Fruit fly (Drosophila melanogaster) whole organism, wandering third instar larva: ENCODE measurements around the gene eIF3f1.

Source experiments
- Abd-B ChIP-seq: fragments of >200 bp; optimal IDR thresholded peaks from 2 replicates; lab custom pipeline; 2017; ENCODE audit warnings: missing biosample characterization, missing genetic modification characterization
- CG32264 ChIP-seq: fragments of 200-800 bp; sonication (Bioruptor generic); optimal IDR thresholded peaks from 2 replicates; lab custom pipeline; 2016; ENCODE audit warnings: missing biosample characterization, missing genetic modification characterization
- CG9705 ChIP-seq: fragments of 200-800 bp; sonication (Bioruptor generic); optimal IDR thresholded peaks from 2 replicates; lab custom pipeline; 2018; ENCODE audit warnings: missing biosample characterization, mild to moderate bottlenecking, missing genetic modification characterization
- CrebA ChIP-seq: fragments of 200-800 bp; sonication (Bioruptor generic); optimal IDR thresholded peaks from 2 replicates; lab custom pipeline; 2016; ENCODE audit warnings: missing biosample characterization, mild to moderate bottlenecking, missing genetic modification characterization, borderline replicate concordance
- Dfd ChIP-seq: fragments of >200 bp; optimal IDR thresholded peaks from 2 replicates; lab custom pipeline; 2017; ENCODE audit warnings: missing biosample characterization, missing genetic modification characterization
- Dif ChIP-seq: fragments of 200-275, 200-300 bp; sonication (Bioruptor generic); optimal IDR thresholded peaks from 2 replicates; lab custom pipeline; 2018; ENCODE audit warnings: missing biosample characterization, missing genetic modification characterization; ENCODE audit not compliant: partially characterized antibody
- GATAd ChIP-seq: sonication (Bioruptor generic); optimal IDR thresholded peaks from 2 replicates; lab custom pipeline; 2016; ENCODE audit warnings: missing biosample characterization, missing genetic modification characterization
- HLH106 ChIP-seq: fragments of 200-800 bp; optimal IDR thresholded peaks from 3 replicates; lab custom pipeline; 2019; ENCODE audit warnings: missing biosample characterization, mild to moderate bottlenecking, missing genetic modification characterization, moderate library complexity
- Hnf4 ChIP-seq: fragments of 200-800 bp; sonication (Bioruptor generic); optimal IDR thresholded peaks from 2 replicates; lab custom pipeline; 2016; ENCODE audit warnings: missing biosample characterization, mild to moderate bottlenecking, missing genetic modification characterization
- Hr78 ChIP-seq: fragments of >200 bp; optimal IDR thresholded peaks from 2 replicates; lab custom pipeline; 2017; ENCODE audit warnings: missing biosample characterization, missing genetic modification characterization
- Hr83 ChIP-seq: fragments of 200-300 bp; sonication (Bioruptor generic); optimal IDR thresholded peaks from 2 replicates; lab custom pipeline; 2016; ENCODE audit warnings: missing biosample characterization, mild to moderate bottlenecking, missing genetic modification characterization, moderate library complexity; ENCODE audit not compliant: poor library complexity, severe bottlenecking
- Jra ChIP-seq: sonication (Bioruptor generic); optimal IDR thresholded peaks from 2 replicates; lab custom pipeline; 2016; ENCODE audit warnings: missing biosample characterization, missing genetic modification characterization
- Mio ChIP-seq: sonication (Bioruptor generic); optimal IDR thresholded peaks from 2 replicates; lab custom pipeline; 2016; ENCODE audit warnings: missing biosample characterization, missing genetic modification characterization
- Myc ChIP-seq: fragments of >200 bp; optimal IDR thresholded peaks from 2 replicates; lab custom pipeline; 2017
- N ChIP-seq: fragments of >200 bp; optimal IDR thresholded peaks from 2 replicates; lab custom pipeline; 2018; ENCODE audit warnings: missing biosample characterization, missing external identifiers, missing genetic modification characterization
- OdsH ChIP-seq: fragments of 200-800 bp; sonication (Bioruptor generic); optimal IDR thresholded peaks from 2 replicates; lab custom pipeline; 2016; ENCODE audit warnings: missing biosample characterization, mild to moderate bottlenecking, missing genetic modification characterization
- Rel ChIP-seq, 2 experiments: fragments of 200-800 bp; sonication (Bioruptor generic) in 1 of 2; optimal IDR thresholded peaks; 2 replicates in 1 of 2; 3 replicates in 1 of 2; lab custom pipeline; 2016 to 2019; ENCODE audit warnings: mild to moderate bottlenecking in 2 of 2, missing biosample characterization in 2 of 2, missing genetic modification characterization in 2 of 2, moderate library complexity in 1 of 2
- Sp1 ChIP-seq: fragments of 200-800 bp; sonication (Bioruptor generic); optimal IDR thresholded peaks from 3 replicates; lab custom pipeline; 2019; ENCODE audit warnings: missing biosample characterization, mild to moderate bottlenecking, missing genetic modification characterization, moderate library complexity
- Vsx2 ChIP-seq: fragments of 200-300, 225-300 bp; sonication (Bioruptor generic); optimal IDR thresholded peaks from 2 replicates; lab custom pipeline; 2018; ENCODE audit warnings: missing biosample characterization, missing genetic modification characterization; ENCODE audit not compliant: partially characterized antibody
- br ChIP-seq: fragments of 200-800 bp; sonication (Bioruptor generic); optimal IDR thresholded peaks from 2 replicates; lab custom pipeline; 2016; ENCODE audit warnings: missing biosample characterization, missing genetic modification characterization
- brk ChIP-seq: fragments of 200-800 bp; sonication (Bioruptor generic); optimal IDR thresholded peaks from 2 replicates; lab custom pipeline; 2016; ENCODE audit warnings: missing biosample characterization, mild to moderate bottlenecking, missing genetic modification characterization
- dl ChIP-seq, 2 experiments: fragments of 175-275, 200-275 bp in 1 of 2; fragments of 200-275 bp in 1 of 2; sonication (Bioruptor generic); optimal IDR thresholded peaks; lab custom pipeline; 2018; ENCODE audit warnings: mild to moderate bottlenecking in 2 of 2, missing biosample characterization in 2 of 2, missing genetic modification characterization in 2 of 2, moderate library complexity in 2 of 2; ENCODE audit not compliant: partially characterized antibody in 2 of 2, insufficient read depth in 1 of 2
- dmrt93B ChIP-seq: fragments of 200-800 bp; sonication (Bioruptor generic); optimal IDR thresholded peaks from 2 replicates; lab custom pipeline; 2018; ENCODE audit warnings: missing biosample characterization, mild to moderate bottlenecking, missing genetic modification characterization
- dsf ChIP-seq: sonication (Bioruptor generic); optimal IDR thresholded peaks from 2 replicates; lab custom pipeline; 2016; ENCODE audit warnings: missing biosample characterization, missing genetic modification characterization, borderline replicate concordance
- ey ChIP-seq: fragments of 200-800 bp; sonication (Bioruptor generic); optimal IDR thresholded peaks from 2 replicates; lab custom pipeline; 2016; ENCODE audit warnings: missing biosample characterization, missing genetic modification characterization
- foxo ChIP-seq, 2 experiments: fragments of 200-800 bp; sonication (Bioruptor generic); optimal IDR thresholded peaks; 2 replicates in 1 of 2; 3 replicates in 1 of 2; lab custom pipeline; 2016 to 2017; ENCODE audit warnings: missing biosample characterization in 2 of 2, missing genetic modification characterization in 2 of 2
- fru ChIP-seq: fragments of 200-800 bp; sonication (Bioruptor generic); optimal IDR thresholded peaks from 3 replicates; lab custom pipeline; 2016; ENCODE audit warnings: missing biosample characterization, mild to moderate bottlenecking, missing genetic modification characterization
- h ChIP-seq: fragments of 200-800 bp; sonication (Bioruptor generic); optimal IDR thresholded peaks from 3 replicates; lab custom pipeline; 2016; ENCODE audit warnings: missing biosample characterization, mild to moderate bottlenecking, missing genetic modification characterization
- jim ChIP-seq: fragments of 175-275, 200-325 bp; sonication (Bioruptor generic); optimal IDR thresholded peaks from 2 replicates; lab custom pipeline; 2016; ENCODE audit warnings: missing biosample characterization, mild to moderate bottlenecking, missing genetic modification characterization
- lola ChIP-seq: fragments of >200 bp; optimal IDR thresholded peaks from 2 replicates; lab custom pipeline; 2017; ENCODE audit warnings: missing biosample characterization, missing genetic modification characterization
- pan ChIP-seq: fragments of >200 bp; optimal IDR thresholded peaks from 2 replicates; lab custom pipeline; 2017
- psq ChIP-seq: fragments of 200-800 bp; sonication (Bioruptor generic); optimal IDR thresholded peaks from 3 replicates; lab custom pipeline; 2017; ENCODE audit warnings: missing biosample characterization, mild to moderate bottlenecking, missing genetic modification characterization, moderate library complexity
- rgr ChIP-seq: fragments of 200-800 bp; sonication (Bioruptor generic); optimal IDR thresholded peaks from 3 replicates; lab custom pipeline; 2016; ENCODE audit warnings: missing biosample characterization, mild to moderate bottlenecking, missing genetic modification characterization
- sage ChIP-seq: fragments of 200-800 bp; sonication (Bioruptor generic); optimal IDR thresholded peaks from 2 replicates; lab custom pipeline; 2016; ENCODE audit warnings: missing biosample characterization, mild to moderate bottlenecking, missing genetic modification characterization
- sv ChIP-seq: fragments of 200-800 bp; sonication (Bioruptor generic); optimal IDR thresholded peaks from 3 replicates; lab custom pipeline; 2016; ENCODE audit warnings: missing biosample characterization, missing genetic modification characterization
- tai ChIP-seq: sonication (Bioruptor generic); optimal IDR thresholded peaks from 2 replicates; lab custom pipeline; 2016; ENCODE audit warnings: missing biosample characterization, missing genetic modification characterization
- usp ChIP-seq: fragments of >200 bp; optimal IDR thresholded peaks from 2 replicates; lab custom pipeline; 2017; ENCODE audit warnings: missing biosample characterization, missing genetic modification characterization
- woc ChIP-seq: sonication (Bioruptor generic); optimal IDR thresholded peaks from 2 replicates; lab custom pipeline; 2016; ENCODE audit warnings: missing biosample characterization, mild to moderate bottlenecking, missing genetic modification characterization

Gene eIF3f1

dm6 chr3R:4678362-4678761, 35.6 kb downstream of the eIF3f1 start:
- TF ChIP-seq N (GFP tag; lab: Kevin White, UChicago) (no peak), usp (GFP tag; lab: Kevin White, UChicago) (no peak), lola (GFP tag; lab: Kevin White, UChicago) (no peak), CrebA (GFP tag; lab: Kevin White, UChicago) (no peak), h (GFP tag; lab: Kevin White, UChicago) (no peak), Hr78 (GFP tag; lab: Kevin White, UChicago) (no peak), dl (GFP tag; optimal IDR thresholded peaks at IDR 0.05; lab: Kevin White, UChicago; ENCODE audit: insufficient read depth in 1 of 2, partially characterized antibody in 2 of 2) (no peak), tai (GFP tag; lab: Kevin White, UChicago) (no peak), sv (GFP tag; lab: Kevin White, UChicago) (no peak), ey (GFP tag; lab: Kevin White, UChicago) (no peak), psq (GFP tag; lab: Kevin White, UChicago) (no peak), rgr (GFP tag; lab: Kevin White, UChicago) (no peak), jim (GFP tag; lab: Kevin White, UChicago) (no peak), sage (GFP tag; lab: Kevin White, UChicago) (no peak), Mio (no peak), CG32264 (GFP tag; lab: Kevin White, UChicago) (no peak), pan (lab: Kevin White, UChicago) (no peak)

DNA sequence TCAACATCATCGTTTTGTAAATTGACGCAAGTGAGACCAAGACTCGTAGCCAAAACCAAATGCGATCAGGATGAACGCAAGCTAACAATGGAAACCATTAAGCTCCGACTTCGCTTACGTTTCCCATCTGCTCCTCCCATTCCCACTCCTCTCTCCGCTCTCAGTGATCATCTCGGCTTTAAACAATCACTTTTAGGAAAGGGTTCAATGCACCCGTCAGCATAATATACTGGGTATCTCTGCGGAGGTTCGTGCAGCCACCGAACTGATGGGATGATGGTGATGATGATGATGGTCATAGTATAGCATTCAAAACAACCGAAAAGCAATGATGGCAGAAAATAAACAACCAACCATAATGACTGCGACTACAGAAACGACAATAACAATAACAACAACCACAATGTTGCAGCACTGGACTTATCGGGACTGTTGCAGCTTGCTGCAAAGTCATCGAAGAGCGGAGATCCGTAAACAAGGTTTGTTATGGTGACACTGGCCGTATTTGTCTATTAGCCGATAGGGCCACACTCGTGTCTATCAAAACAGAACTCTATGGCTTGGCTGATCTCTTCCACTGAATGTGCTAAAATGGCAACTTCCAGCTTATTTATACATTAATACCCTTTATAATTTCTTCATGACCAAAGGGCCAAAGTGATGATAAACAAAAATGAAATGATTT, 36.9 kb downstream of the eIF3f1 start:
- TF ChIP-seq br (GFP tag; lab: Kevin White, UChicago) (no peak), fru (GFP tag; lab: Kevin White, UChicago) (no peak), pan (lab: Kevin White, UChicago) (no peak), ey (GFP tag; lab: Kevin White, UChicago) (no peak), Sp1 (GFP tag; lab: Kevin White, UChicago) (no peak)

DNA sequence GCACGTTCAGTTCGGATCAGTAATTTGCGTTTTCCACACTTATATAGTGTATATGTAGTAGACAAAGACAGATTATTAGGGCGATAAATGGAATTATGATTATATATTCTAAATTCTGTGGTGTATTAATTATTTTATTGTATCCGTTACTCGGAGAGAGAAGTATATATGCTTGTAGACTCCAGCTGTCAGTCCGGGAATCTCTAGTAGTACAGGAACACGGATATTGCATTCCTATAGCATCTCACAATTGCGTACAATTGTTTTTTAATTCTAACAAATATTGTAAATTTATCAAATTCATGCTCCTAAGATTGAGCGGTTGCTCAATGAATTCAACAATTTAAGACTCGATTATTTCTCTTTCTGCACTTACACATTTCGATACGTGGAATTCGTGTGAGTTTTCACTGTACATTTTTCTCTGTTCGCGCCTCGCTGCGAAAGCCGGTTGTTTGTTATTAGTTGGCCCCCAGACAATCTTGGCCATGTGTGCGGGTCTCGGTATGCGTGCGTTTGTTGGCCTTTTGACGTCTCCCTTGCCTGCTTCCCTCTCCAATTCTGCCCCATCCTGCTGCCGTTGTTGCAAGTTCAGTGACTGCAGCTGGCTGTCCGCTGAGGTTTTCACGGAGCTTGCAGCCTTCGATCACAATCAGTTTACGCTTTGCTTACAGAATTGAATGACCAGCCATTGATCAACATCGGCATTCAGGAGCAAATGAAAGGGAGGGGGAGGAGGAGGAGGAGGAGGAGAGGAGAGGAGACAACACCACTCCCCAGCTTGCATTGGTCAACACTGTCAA, 46.4 kb downstream of the eIF3f1 start:
- TF ChIP-seq pan (lab: Kevin White, UChicago): no peak
- no peak for TF ChIP-seq Dfd (GFP tag; lab: Kevin White, UChicago)
- peak; percentile 63 for TF ChIP-seq HLH106 (tag; lab: Kevin White, UChicago)
- no peak for TF ChIP-seq Vsx2 (GFP tag; lab: Kevin White, UChicago)
- no peak for TF ChIP-seq jim (GFP tag; lab: Kevin White, UChicago)
- TF ChIP-seq woc (GFP tag; lab: Kevin White, UChicago): peak; percentile 62
- TF ChIP-seq br (GFP tag; lab: Kevin White, UChicago): peak; percentile 38
- TF ChIP-seq usp (GFP tag; lab: Kevin White, UChicago): no peak
- TF ChIP-seq lola (GFP tag; lab: Kevin White, UChicago): no peak
- TF ChIP-seq dsf: no peak
- TF ChIP-seq fru (GFP tag; lab: Kevin White, UChicago): peak; percentile 43
- TF ChIP-seq Hnf4 (GFP tag; lab: Kevin White, UChicago): peak; percentile 35
- no peak for TF ChIP-seq N (GFP tag; lab: Kevin White, UChicago)
- TF ChIP-seq Mio: no peak
- no peak for TF ChIP-seq sv (GFP tag; lab: Kevin White, UChicago)
- no peak for TF ChIP-seq brk (GFP tag; lab: Kevin White, UChicago)
- peak; percentile 42 for TF ChIP-seq dmrt93B (GFP tag; lab: Kevin White, UChicago)
- TF ChIP-seq OdsH (GFP tag; lab: Kevin White, UChicago): peak; percentile 38
- TF ChIP-seq dl (GFP tag; optimal IDR thresholded peaks at IDR 0.05; lab: Kevin White, UChicago; ENCODE audit: insufficient read depth in 1 of 2, partially characterized antibody in 2 of 2): peak in 1 of 2 experiments; percentile 24
- TF ChIP-seq Hr83: no peak
- TF ChIP-seq Abd-B (GFP tag; lab: Kevin White, UChicago): no peak
- TF ChIP-seq foxo (GFP tag; optimal IDR thresholded peaks at IDR 0.05; lab: Kevin White, UChicago): peak in 1 of 2 experiments; percentile 53
- no peak for TF ChIP-seq Hr78 (GFP tag; lab: Kevin White, UChicago)
- TF ChIP-seq Myc (lab: Kevin White, UChicago): no peak
- peak; percentile 60 for TF ChIP-seq ey (GFP tag; lab: Kevin White, UChicago)
- no peak for TF ChIP-seq GATAd (GFP tag; lab: Kevin White, UChicago)
- TF ChIP-seq Jra: no peak
- no peak for TF ChIP-seq CG32264 (GFP tag; lab: Kevin White, UChicago)
- TF ChIP-seq h (GFP tag; lab: Kevin White, UChicago): peak; percentile 47
- peak; percentile 56 for TF ChIP-seq tai (GFP tag; lab: Kevin White, UChicago)
- peak; percentile 60 for TF ChIP-seq psq (GFP tag; lab: Kevin White, UChicago)
- peak; percentile 0 for TF ChIP-seq sage (GFP tag; lab: Kevin White, UChicago)
- TF ChIP-seq rgr (GFP tag; lab: Kevin White, UChicago): peak; percentile 33
- peak; percentile 15 for TF ChIP-seq CG9705 (GFP tag; lab: Kevin White, UChicago)
- no peak for TF ChIP-seq CrebA (GFP tag; lab: Kevin White, UChicago)
- TF ChIP-seq Sp1 (GFP tag; lab: Kevin White, UChicago): peak; percentile 68
- no peak for TF ChIP-seq Dif (GFP tag; lab: Kevin White, UChicago)
- no peak for TF ChIP-seq Rel (GFP tag; optimal IDR thresholded peaks at IDR 0.05; lab: Kevin White, UChicago)
- no peak for TF ChIP-seq Rel (tag; optimal IDR thresholded peaks at IDR 0.05; lab: Kevin White, UChicago)
